Worm (Caenorhabditis elegans) whole organism, L4 larva: ENCODE results near the gene trpp-3.

Experiments
- D1046.2 ChIP-seq: fragments of 200-800 bp; sonication (Bioruptor generic); IDR thresholded peaks from 2 replicates; pipeline ENCODE4 v1.3.6; 2022; ENCODE audit warnings: missing genetic modification characterization, missing compliant biosample characterization
- F37D6.2 ChIP-seq: sonication (generic microtip); optimal IDR thresholded peaks from 2 replicates; lab custom pipeline; 2016; ENCODE audit warnings: mild to moderate bottlenecking, missing genetic modification characterization, missing compliant biosample characterization
- Y105C5A.15 ChIP-seq: fragments of 200-800 bp; sonication (Bioruptor generic); IDR thresholded peaks from 2 replicates; pipeline ENCODE4 v1.3.6; 2022; ENCODE audit warnings: missing genetic modification characterization, missing compliant biosample characterization
- ZK546.5 ChIP-seq, 2 experiments: sonication (generic microtip); optimal IDR thresholded peaks; 2 replicates each; lab custom pipeline; 2017; ENCODE audit warnings: missing biosample characterization in 2 of 2, missing genetic modification characterization in 2 of 2
- ama-1 ChIP-seq: fragments of 150-350 bp; optimal IDR thresholded peaks from 2 replicates; lab custom pipeline; 2014; ENCODE audit warnings: inconsistent platforms, mixed read lengths
- lin-13 ChIP-seq: fragments of 150-350 bp; optimal IDR thresholded peaks from 2 replicates; lab custom pipeline; 2014; ENCODE audit warnings: missing biosample characterization, missing genetic modification reagents, missing genetic modification characterization
- lin-38 ChIP-seq: fragments of 200-800 bp; sonication (Bioruptor generic); IDR thresholded peaks from 2 replicates; pipeline ENCODE4 v1.3.6; 2022; ENCODE audit warnings: missing genetic modification reagents, missing genetic modification characterization, missing compliant biosample characterization
- mdl-1 ChIP-seq, 2 experiments: fragments of 150-350 bp in 1 of 2; sonication (generic microtip) in 1 of 2; optimal IDR thresholded peaks; 2 replicates each; lab custom pipeline; 2014 to 2017; ENCODE audit warnings: missing biosample characterization in 2 of 2, missing genetic modification characterization in 2 of 2
- nhr-11 ChIP-seq: fragments of 150-350 bp; optimal IDR thresholded peaks from 2 replicates; lab custom pipeline; 2014; ENCODE audit warnings: missing biosample characterization, missing genetic modification characterization
- nhr-28 ChIP-seq: fragments of 150-350 bp; optimal IDR thresholded peaks from 2 replicates; lab custom pipeline; 2014; ENCODE audit warnings: missing biosample characterization, missing genetic modification characterization
- nhr-41 ChIP-seq: fragments of 200-800 bp; sonication (Bioruptor generic); IDR thresholded peaks from 2 replicates; pipeline ENCODE4 v1.3.6; 2022; ENCODE audit warnings: missing genetic modification reagents, missing genetic modification characterization, missing compliant biosample characterization
- nhr-42 ChIP-seq: fragments of 200-800 bp; sonication (Bioruptor generic); IDR thresholded peaks from 2 replicates; pipeline ENCODE4 v1.3.6; 2022; ENCODE audit warnings: missing genetic modification characterization, missing compliant biosample characterization
- nhr-6 ChIP-seq: fragments of 150-350 bp; optimal IDR thresholded peaks from 2 replicates; lab custom pipeline; 2014; ENCODE audit warnings: missing biosample characterization, missing genetic modification characterization
- pha-4 ChIP-seq, 2 experiments: fragments of 150-350 bp in 1 of 2; fragments of 200-800 bp in 1 of 2; sonication (Bioruptor generic) in 1 of 2; IDR thresholded peaks in 1 of 2; optimal IDR thresholded peaks in 1 of 2; 2 replicates each; pipeline versions ENCODE4 v1.3.6 to Lab custom; 2014 to 2022; ENCODE audit warnings: missing genetic modification characterization in 2 of 2, missing genetic modification reagents in 2 of 2, missing biosample characterization in 1 of 2, missing compliant biosample characterization in 1 of 2

DNA sequence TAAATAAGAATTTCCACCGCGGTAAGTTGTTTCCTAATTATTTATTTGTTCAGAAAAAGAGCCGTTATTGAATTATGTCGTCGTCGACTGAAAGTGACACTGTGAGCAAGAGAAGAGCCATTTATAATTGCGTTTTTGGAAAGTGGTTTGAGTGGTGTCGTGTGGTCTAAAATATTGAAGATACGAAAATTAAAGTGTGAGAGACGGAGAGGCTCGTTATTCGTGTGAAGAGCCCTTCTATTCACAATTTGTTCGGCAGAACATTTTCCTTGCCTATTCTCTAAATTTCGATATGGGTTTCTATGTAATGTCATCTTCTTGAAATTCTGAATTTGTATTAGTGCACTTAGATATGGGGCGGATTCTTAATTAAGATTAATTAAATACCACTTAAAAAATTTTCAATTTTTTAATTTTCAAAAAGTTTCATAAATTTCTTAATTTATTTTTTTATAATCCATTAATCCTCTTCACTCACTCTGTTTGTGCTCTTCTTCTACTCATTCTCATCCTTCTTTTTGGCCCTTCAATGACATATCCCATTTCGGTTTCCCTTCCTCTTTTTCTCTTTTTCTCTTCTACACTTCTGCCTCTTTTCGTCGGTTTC lies 15.5 kb upstream of the trpp-3 start:
- TF ChIP-seq F37D6.2 (tag; lab: Kevin White, UChicago) (no peak), pha-4 (GFP tag; IDR thresholded peaks at IDR 0.05; lab: Robert Waterston, UW) (peak; percentile 9; the same call in 1 of the 2 replicates), pha-4 (tag; optimal IDR thresholded peaks at IDR 0.05; lab: Kevin White, UChicago) (no peak), mdl-1 (tag; optimal IDR thresholded peaks at IDR 0.05; lab: Kevin White, UChicago) (no peak), lin-13 (GFP tag; lab: Kevin White, UChicago) (peak; percentile 38), D1046.2 (GFP tag; lab: Robert Waterston, UW) (no peak), nhr-11 (tag; lab: Kevin White, UChicago) (no peak), ama-1 (lab: Kevin White, UChicago) (peak; percentile 92), nhr-42 (GFP tag; lab: Robert Waterston, UW) (0 out of 2 replicates have a peak, but pooled peaks have one; percentile 45), nhr-28 (tag; lab: Kevin White, UChicago) (no peak), nhr-6 (tag; lab: Kevin White, UChicago) (peak; percentile 30), lin-38 (GFP tag; lab: Robert Waterston, UW) (peak; percentile 57), nhr-41 (no peak), Y105C5A.15 (GFP tag; lab: Robert Waterston, UW) (0 out of 2 replicates have a peak, but pooled peaks have one; percentile 16), ZK546.5 (tag; optimal IDR thresholded peaks at IDR 0.05; lab: Kevin White, UChicago) (no peak)
